Worm (Caenorhabditis elegans) whole organism, L4/young adult: Measurements from ENCODE around the gene C33G8.2.

Source experiments
- dao-5 ChIP-seq: sonication (generic microtip); optimal IDR thresholded peaks from 2 replicates; lab custom pipeline; 2016; ENCODE audit warnings: missing genotype, missing genetic modification characterization, moderate library complexity, missing compliant biosample characterization
- him-1 ChIP-seq: sonication (generic microtip); optimal IDR thresholded peaks from 2 replicates; lab custom pipeline; 2016; ENCODE audit warnings: missing genotype, missing genetic modification reagents, missing genetic modification characterization, missing compliant biosample characterization

ce11 chrV:7046005-7046404, 36.4 kb downstream of the C33G8.2 start, which contains the start of gene F20A1.2:
- no peak for TF ChIP-seq him-1 (tag; lab: Kevin White, UChicago)
- no peak for TF ChIP-seq dao-5
